Fruit fly (Drosophila melanogaster) Kc167 (cell line): Measurements from ENCODE around the gene CG13384.

Source experiments
- Myc ChIP-seq: fragments of >200 bp; optimal IDR thresholded peaks from 2 replicates; lab custom pipeline; 2017; ENCODE audit warnings: missing external identifiers
- Sin3A ChIP-seq: fragments of >200 bp; optimal IDR thresholded peaks from 2 replicates; lab custom pipeline; 2018; ENCODE audit warnings: missing external identifiers
- h ChIP-seq: fragments of >200 bp; optimal IDR thresholded peaks from 3 replicates; lab custom pipeline; 2018; ENCODE audit warnings: missing external identifiers
- insv ChIP-seq: fragments of >200 bp; optimal IDR thresholded peaks from 3 replicates; lab custom pipeline; 2018; ENCODE audit warnings: missing external identifiers
- psq ChIP-seq: fragments of >200 bp; optimal IDR thresholded peaks from 2 replicates; lab custom pipeline; 2017; ENCODE audit warnings: missing external identifiers

DNA sequence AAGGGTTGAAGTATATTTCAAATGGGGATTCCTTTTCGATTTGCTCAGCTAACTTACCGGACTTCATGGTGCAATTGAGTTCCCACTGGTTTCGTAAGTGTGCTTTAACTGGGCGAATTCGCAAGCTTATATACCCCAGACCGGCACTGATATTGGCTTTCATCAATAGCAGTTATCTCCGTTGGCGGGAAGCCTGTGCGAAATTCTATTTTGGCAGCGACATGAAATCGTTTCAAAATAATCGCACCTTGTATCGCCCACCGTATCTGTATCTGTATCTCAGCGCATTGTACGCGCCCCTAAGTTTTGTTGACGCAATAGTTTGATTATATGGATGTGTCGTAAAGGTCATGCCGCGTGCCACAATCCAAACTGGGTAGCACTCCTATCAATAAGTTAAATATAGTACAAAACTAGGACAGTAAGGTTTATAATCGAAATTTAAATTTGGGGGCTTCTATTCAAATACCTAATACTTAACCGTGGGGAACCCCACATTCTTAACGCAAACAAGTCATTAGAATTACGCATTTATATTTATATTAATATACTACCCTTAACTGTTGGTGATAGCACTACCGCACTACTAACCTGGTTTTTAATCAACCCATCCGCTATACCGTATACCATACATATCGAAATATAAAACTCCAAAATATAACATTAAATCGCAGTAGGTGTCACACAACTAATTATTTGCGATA, 11.9 kb downstream of the CG13384 start, which contains the start of the genes Peritrophin-15a and CG13385:
- TF ChIP-seq insv (lab: Kevin White, UChicago) (no peak), psq (lab: Kevin White, UChicago) (no peak), h (lab: Kevin White, UChicago) (no peak), Myc (lab: Kevin White, UChicago) (no peak), Sin3A (no peak)
